Worm (Caenorhabditis elegans) whole organism, late embryonic: ENCODE measurements around the gene C01G10.5.
"Not testable (repeated sequence)": the region's sequence is repeated elsewhere in the genome, so short reads cannot be mapped to it uniquely, and the experiment has no call there.

ENCODE experiments used
- C08G9.2 ChIP-seq: sonication (generic microtip); optimal IDR thresholded peaks from 2 replicates; lab custom pipeline; 2016; ENCODE audit warnings: mild to moderate bottlenecking, missing genetic modification characterization, moderate library complexity, missing compliant biosample characterization
- C38D4.7 ChIP-seq: fragments of 200-800 bp; sonication (Bioruptor generic); optimal IDR thresholded peaks from 2 replicates; lab custom pipeline; 2018; ENCODE audit warnings: mild to moderate bottlenecking, missing genetic modification characterization, moderate library complexity, missing compliant biosample characterization
- F13H6.1 ChIP-seq: sonication (generic microtip); optimal IDR thresholded peaks from 2 replicates; lab custom pipeline; 2016; ENCODE audit warnings: missing genetic modification characterization, missing compliant biosample characterization
- T23F11.4 ChIP-seq: fragments of 200-800 bp; sonication (Bioruptor generic); optimal IDR thresholded peaks from 2 replicates; lab custom pipeline; 2018; ENCODE audit warnings: mild to moderate bottlenecking, missing genetic modification characterization, missing compliant biosample characterization
- ahr-1 ChIP-seq: sonication (generic microtip); optimal IDR thresholded peaks from 2 replicates; lab custom pipeline; 2016; ENCODE audit warnings: missing genetic modification characterization, missing compliant biosample characterization
- ceh-14 ChIP-seq: sonication (generic microtip); optimal IDR thresholded peaks from 2 replicates; lab custom pipeline; 2016; ENCODE audit warnings: missing genotype, missing genetic modification characterization, missing compliant biosample characterization
- ceh-19 ChIP-seq: fragments of 200-800 bp; sonication (Bioruptor generic); optimal IDR thresholded peaks from 2 replicates; lab custom pipeline; 2018; ENCODE audit warnings: mild to moderate bottlenecking, missing genetic modification characterization, missing compliant biosample characterization
- ceh-2 ChIP-seq: sonication (generic microtip); optimal IDR thresholded peaks from 2 replicates; lab custom pipeline; 2016; ENCODE audit warnings: missing genotype, missing genetic modification characterization, missing compliant biosample characterization
- ceh-30 ChIP-seq: fragments of 150-350 bp; optimal IDR thresholded peaks from 2 replicates; lab custom pipeline; 2014; ENCODE audit warnings: missing biosample characterization, missing genetic modification characterization
- ceh-34 ChIP-seq: sonication (generic microtip); optimal IDR thresholded peaks from 2 replicates; lab custom pipeline; 2016; ENCODE audit warnings: mild to moderate bottlenecking, missing genetic modification characterization, missing compliant biosample characterization
- ceh-48 ChIP-seq: sonication (generic microtip); optimal IDR thresholded peaks from 2 replicates; lab custom pipeline; 2016; ENCODE audit warnings: missing genetic modification characterization, inconsistent platforms, missing compliant biosample characterization
- ceh-6 ChIP-seq: fragments of 200-800 bp; sonication (Bioruptor generic); optimal IDR thresholded peaks from 2 replicates; lab custom pipeline; 2018; ENCODE audit warnings: mild to moderate bottlenecking, missing genetic modification characterization, missing compliant biosample characterization
- dve-1 ChIP-seq: sonication (generic microtip); optimal IDR thresholded peaks from 2 replicates; lab custom pipeline; 2017; ENCODE audit warnings: antibody characterized with exemption, mild to moderate bottlenecking, missing genetic modification characterization, missing compliant biosample characterization
- eyg-1 ChIP-seq: sonication (generic microtip); optimal IDR thresholded peaks from 2 replicates; lab custom pipeline; 2016; ENCODE audit warnings: missing genotype, missing genetic modification characterization, missing compliant biosample characterization
- fax-1 ChIP-seq: sonication (generic microtip); optimal IDR thresholded peaks from 2 replicates; lab custom pipeline; 2016; ENCODE audit warnings: missing genotype, missing genetic modification characterization, missing compliant biosample characterization
- fkh-6 ChIP-seq: sonication (generic microtip); optimal IDR thresholded peaks from 2 replicates; lab custom pipeline; 2016; ENCODE audit warnings: missing genetic modification characterization, missing compliant biosample characterization
- gmeb-2 ChIP-seq: sonication (generic microtip); optimal IDR thresholded peaks from 2 replicates; lab custom pipeline; 2016; ENCODE audit warnings: missing genetic modification characterization, inconsistent platforms, missing compliant biosample characterization
- hlh-13 ChIP-seq: fragments of 200-800 bp; sonication (Bioruptor generic); optimal IDR thresholded peaks from 2 replicates; lab custom pipeline; 2018; ENCODE audit warnings: mild to moderate bottlenecking, missing genetic modification characterization, missing compliant biosample characterization
- hlh-30 ChIP-seq: sonication (generic microtip); optimal IDR thresholded peaks from 2 replicates; lab custom pipeline; 2017; ENCODE audit warnings: antibody characterized with exemption, missing genetic modification characterization, missing compliant biosample characterization; ENCODE audit not compliant: insufficient read depth
- hlh-6 ChIP-seq: sonication (generic microtip); optimal IDR thresholded peaks from 2 replicates; lab custom pipeline; 2016; ENCODE audit warnings: missing genotype, missing genetic modification characterization, missing compliant biosample characterization
- hlh-8 ChIP-seq: sonication (generic microtip); optimal IDR thresholded peaks from 2 replicates; lab custom pipeline; 2016; ENCODE audit warnings: missing genotype, missing genetic modification characterization, missing compliant biosample characterization
- mec-3 ChIP-seq: sonication (generic microtip); optimal IDR thresholded peaks from 2 replicates; lab custom pipeline; 2016; ENCODE audit warnings: borderline replicate concordance, missing genetic modification characterization, missing compliant biosample characterization
- nfya-1 ChIP-seq: sonication (generic microtip); optimal IDR thresholded peaks from 2 replicates; lab custom pipeline; 2017; ENCODE audit warnings: missing genetic modification characterization, mild to moderate bottlenecking, missing compliant biosample characterization, antibody characterized with exemption, moderate library complexity
- npax-4 ChIP-seq: sonication (generic microtip); optimal IDR thresholded peaks from 2 replicates; lab custom pipeline; 2016; ENCODE audit warnings: missing genetic modification characterization, missing compliant biosample characterization
- pag-3 ChIP-seq: sonication (generic microtip); optimal IDR thresholded peaks from 2 replicates; lab custom pipeline; 2016; ENCODE audit warnings: missing compliant biosample characterization, missing genetic modification characterization, borderline replicate concordance
- pat-9 ChIP-seq: fragments of 200-800 bp; sonication (Bioruptor generic); optimal IDR thresholded peaks from 2 replicates; lab custom pipeline; 2018; ENCODE audit warnings: mild to moderate bottlenecking, missing genetic modification characterization, moderate library complexity, missing compliant biosample characterization
- pros-1 ChIP-seq: fragments of 150-350 bp; optimal IDR thresholded peaks from 2 replicates; lab custom pipeline; 2014; ENCODE audit warnings: missing biosample characterization, missing genetic modification reagents, missing genetic modification characterization
- rnt-1 ChIP-seq: sonication (generic microtip); optimal IDR thresholded peaks from 2 replicates; lab custom pipeline; 2016; ENCODE audit warnings: missing genetic modification characterization, missing compliant biosample characterization
- syd-9 ChIP-seq: sonication (generic microtip); optimal IDR thresholded peaks from 2 replicates; lab custom pipeline; 2016; ENCODE audit warnings: mild to moderate bottlenecking, missing genetic modification characterization, moderate library complexity, missing compliant biosample characterization
- unc-55 ChIP-seq: sonication (generic microtip); optimal IDR thresholded peaks from 2 replicates; lab custom pipeline; 2017; ENCODE audit warnings: missing biosample characterization, missing genetic modification reagents, missing genetic modification characterization
- zip-5 ChIP-seq: sonication (generic microtip); optimal IDR thresholded peaks from 2 replicates; lab custom pipeline; 2016; ENCODE audit warnings: missing genetic modification characterization, missing compliant biosample characterization

C01G10.5 gene

ce11 chrV:15115968-15116367 lies 26.6 kb upstream of the C01G10.5 start, which contains the start of gene T01G5.8:
Gene T01G5.8 (plus strand): TSS chrV:15116268.
- TF ChIP-seq F13H6.1 (tag; lab: Kevin White, UChicago); rnt-1; zip-5 (tag; lab: Kevin White, UChicago): not testable (repeated sequence)

ce11 chrV:15113992-15114391 lies 24.7 kb upstream of the C01G10.5 start, which contains the start of gene T01G5.6:
Gene T01G5.6 (minus strand): TSS chrV:15114092.
- TF ChIP-seq eyg-1 (tag; lab: Kevin White, UChicago) (no peak), hlh-13 (GFP tag; lab: Kevin White, UChicago) (no peak), hlh-8 (tag; lab: Kevin White, UChicago) (no peak), mec-3 (tag; lab: Kevin White, UChicago) (no peak), gmeb-2 (tag; lab: Kevin White, UChicago) (no peak)

DNA sequence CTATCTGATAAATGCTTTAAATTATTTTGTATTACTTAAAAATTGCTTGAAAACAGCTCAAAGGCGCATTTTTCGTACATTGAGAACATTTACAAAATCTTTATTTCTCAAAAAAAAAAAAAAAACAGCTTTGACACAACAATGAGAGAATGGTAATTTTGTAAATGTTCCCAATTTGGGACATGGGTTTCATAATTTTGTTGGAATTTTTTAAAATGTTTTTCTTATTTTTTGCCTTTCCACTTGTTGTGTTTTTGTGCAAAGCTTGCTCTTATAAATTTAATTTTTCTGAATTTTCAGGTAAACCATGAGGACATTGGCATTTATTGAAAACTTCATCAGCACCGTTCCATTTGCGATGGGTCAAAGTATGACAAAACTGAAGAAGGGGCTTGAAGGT lies 22.3 kb upstream of the C01G10.5 start, which contains the start of gene T01G5.7:
T01G5.7 (plus strand) TSS at position 301 of the 400 bp plus-strand sequence.
- no peak for TF ChIP-seq ceh-14 (tag; lab: Kevin White, UChicago)
- TF ChIP-seq ceh-19 (GFP tag; lab: Kevin White, UChicago) = no peak
- TF ChIP-seq ceh-2 (tag; lab: Kevin White, UChicago) = no peak
- no peak for TF ChIP-seq zip-5 (tag; lab: Kevin White, UChicago)
- TF ChIP-seq npax-4 (tag; lab: Kevin White, UChicago) = no peak
- TF ChIP-seq hlh-30 = no peak
- TF ChIP-seq mec-3 (tag; lab: Kevin White, UChicago) = no peak
- no peak for TF ChIP-seq ceh-48 (tag; lab: Kevin White, UChicago)
- TF ChIP-seq pat-9 = no peak
- TF ChIP-seq T23F11.4 (GFP tag; lab: Kevin White, UChicago) = no peak
- TF ChIP-seq ceh-6 (GFP tag; lab: Kevin White, UChicago) = no peak
- no peak for TF ChIP-seq C08G9.2
- no peak for TF ChIP-seq pag-3 (tag; lab: Kevin White, UChicago)

DNA sequence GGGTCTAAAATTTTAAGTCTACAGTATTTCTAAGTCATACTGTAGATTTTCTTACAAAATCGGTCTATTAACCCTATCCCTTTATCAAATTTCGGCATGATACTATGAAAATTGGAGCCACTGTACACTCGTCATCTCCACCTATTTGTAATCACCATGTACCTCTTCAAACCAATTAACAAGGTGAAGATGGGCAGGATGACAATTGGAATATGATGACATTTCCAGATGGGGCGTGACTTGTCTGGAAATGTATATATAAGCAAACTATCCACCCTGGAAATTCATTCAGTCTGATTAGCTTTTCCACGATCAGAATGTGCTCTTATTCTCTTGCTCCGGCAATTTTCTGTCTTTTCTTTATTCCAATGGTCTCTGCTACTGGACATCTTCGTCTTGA lies 19.9 kb upstream of the C01G10.5 start, which contains the start of gene Y75B12A.2:
Y75B12A.2 (plus strand) TSS at position 301 of the 400 bp plus-strand sequence.
- TF ChIP-seq unc-55 (GFP tag; lab: Kevin White, UChicago) (no peak), gmeb-2 (tag; lab: Kevin White, UChicago) (no peak), dve-1 (tag; lab: Kevin White, UChicago) (no peak), C08G9.2 (no peak), hlh-13 (GFP tag; lab: Kevin White, UChicago) (no peak), syd-9 (no peak), fkh-6 (tag; lab: Kevin White, UChicago) (no peak), rnt-1 (no peak), nfya-1 (no peak), C38D4.7 (GFP tag; lab: Kevin White, UChicago) (no peak)

DNA sequence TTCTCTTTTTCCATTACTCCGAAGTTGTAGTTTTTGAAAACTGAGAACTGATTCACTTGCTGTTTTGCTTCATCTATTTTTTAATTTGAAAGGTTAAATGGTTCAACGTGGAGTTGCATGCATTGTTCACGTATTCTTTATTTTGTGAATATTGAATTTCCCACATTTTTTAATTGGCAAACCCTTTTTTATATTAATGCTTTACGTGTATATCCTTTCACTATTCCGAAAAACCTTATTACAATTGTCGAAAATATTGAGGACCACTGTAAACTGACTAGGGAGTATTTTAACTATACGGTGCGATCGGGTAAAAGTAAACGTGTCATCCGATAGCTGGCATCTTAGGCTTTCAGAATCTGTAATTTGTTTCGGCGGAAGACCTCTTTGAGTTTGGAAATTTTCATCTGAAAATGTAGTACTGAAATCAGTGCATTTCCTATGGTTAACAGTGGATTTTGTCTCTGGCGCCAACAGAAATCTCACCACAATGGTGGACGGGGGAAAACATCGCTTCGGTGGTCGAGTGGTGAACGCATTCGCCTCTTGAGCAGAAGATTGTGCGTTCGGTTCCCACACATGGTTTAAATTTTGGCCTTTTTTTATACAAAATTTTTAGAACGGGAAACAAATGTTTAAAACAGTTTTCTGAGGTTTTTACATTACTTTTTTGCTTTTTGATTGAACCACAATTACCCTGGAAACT lies 16.7 kb upstream of the C01G10.5 start, which contains the start of gene C01G10.14:
C01G10.14 (minus strand) TSS at position 51 of the 706 bp plus-strand sequence.
- not testable (repeated sequence) for TF ChIP-seq C38D4.7 (GFP tag; lab: Kevin White, UChicago); fax-1 (tag; lab: Kevin White, UChicago); ceh-30 (tag; lab: Kevin White, UChicago)

ce11 chrV:15099447-15099846 lies 10.1 kb upstream of the C01G10.5 start, which contains the start of gene C01G10.1:
Gene C01G10.1 (plus strand): TSS chrV:15099747.
- TF ChIP-seq hlh-6 (no peak), pros-1 (tag; lab: Kevin White, UChicago) (no peak), ahr-1 (tag; lab: Kevin White, UChicago) (no peak), ceh-6 (GFP tag; lab: Kevin White, UChicago) (no peak), ceh-34 (tag; lab: Kevin White, UChicago) (no peak)
